Worm (Caenorhabditis elegans) whole organism, L4 larva: ENCODE measurements around the gene T24B8.7.

Experiments used
- ceh-28 ChIP-seq: fragments of 150-350 bp; optimal IDR thresholded peaks from 2 replicates; lab custom pipeline; 2014; ENCODE audit warnings: missing biosample characterization, missing genetic modification reagents, missing genetic modification characterization
- egl-27 ChIP-seq: sonication (generic microtip); optimal IDR thresholded peaks from 3 replicates; lab custom pipeline; 2017; ENCODE audit warnings: missing biosample characterization, missing genetic modification reagents, missing genetic modification characterization
- mep-1 ChIP-seq: fragments of 150-350 bp; sonication (generic microtip); optimal IDR thresholded peaks from 3 replicates; lab custom pipeline; 2014; ENCODE audit warnings: missing biosample characterization, missing genetic modification characterization
- mxl-3 ChIP-seq: fragments of 200-800 bp; sonication (Bioruptor generic); optimal IDR thresholded peaks from 2 replicates; lab custom pipeline; 2018; ENCODE audit warnings: mild to moderate bottlenecking, missing genetic modification characterization, missing compliant biosample characterization
- nhr-237 ChIP-seq: sonication (generic microtip); optimal IDR thresholded peaks from 2 replicates; lab custom pipeline; 2017; ENCODE audit warnings: missing biosample characterization, missing genetic modification characterization
- nhr-41 ChIP-seq: fragments of 200-800 bp; sonication (Bioruptor generic); IDR thresholded peaks from 2 replicates; pipeline ENCODE4 v1.3.6; 2022; ENCODE audit warnings: missing genetic modification reagents, missing genetic modification characterization, missing compliant biosample characterization
- pha-4 ChIP-seq, 2 experiments: fragments of 150-350 bp in 1 of 2; fragments of 200-800 bp in 1 of 2; sonication (Bioruptor generic) in 1 of 2; IDR thresholded peaks in 1 of 2; optimal IDR thresholded peaks in 1 of 2; 2 replicates each; pipeline versions ENCODE4 v1.3.6 to Lab custom; 2014 to 2022; ENCODE audit warnings: missing genetic modification characterization in 2 of 2, missing genetic modification reagents in 2 of 2, missing biosample characterization in 1 of 2, missing compliant biosample characterization in 1 of 2
- set-16 ChIP-seq: fragments of 200-800 bp; sonication (Bioruptor generic); IDR thresholded peaks from 2 replicates; pipeline ENCODE4 v1.3.6; 2022; ENCODE audit warnings: missing genetic modification reagents, missing genetic modification characterization, missing compliant biosample characterization
- skn-1 ChIP-seq: fragments of 150-350 bp; optimal IDR thresholded peaks from 2 replicates; lab custom pipeline; 2014; ENCODE audit warnings: missing biosample characterization, missing genetic modification characterization
- unc-62 ChIP-seq, 3 experiments: fragments of 150-350 bp in 1 of 3; sonication (generic microtip); optimal IDR thresholded peaks in 2 of 3; peaks in 1 of 3; 1 replicate in 1 of 3; 2 replicates in 2 of 3; lab custom pipeline; 2014 to 2017; ENCODE audit warnings: missing biosample characterization in 3 of 3, missing genetic modification characterization in 3 of 3, missing genetic modification reagents in 3 of 3, missing genotype in 1 of 3
- ztf-11 ChIP-seq: fragments of 150-350 bp; optimal IDR thresholded peaks from 2 replicates; lab custom pipeline; 2014; ENCODE audit warnings: missing biosample characterization, missing genetic modification characterization

- TF ChIP-seq nhr-237 (tag; lab: Kevin White, UChicago) (no peak), ceh-28 (tag; lab: Kevin White, UChicago) (no peak), set-16 (GFP tag; lab: Robert Waterston, UW) (no peak), skn-1 (tag; lab: Kevin White, UChicago) (no peak), mep-1 (tag; lab: Kevin White, UChicago) (no peak), egl-27 (tag; lab: Kevin White, UChicago) (no peak), unc-62 (GFP tag; optimal IDR thresholded peaks at IDR 0.05 in 1 of 2; lab: Kevin White, UChicago) (no peak), unc-62 (tag; optimal IDR thresholded peaks at IDR 0.05; lab: Kevin White, UChicago) (no peak), nhr-41 (no peak), ztf-11 (no peak), pha-4 (GFP tag; IDR thresholded peaks at IDR 0.05; lab: Robert Waterston, UW) (no peak), pha-4 (tag; optimal IDR thresholded peaks at IDR 0.05; lab: Kevin White, UChicago) (no peak), mxl-3 (GFP tag; lab: Kevin White, UChicago) (no peak)
Measured at ce11 chrII:9029218-9029672, 24.2 kb downstream of the T24B8.7 start, which contains the start of gene F37B12.1.
